Worm (Caenorhabditis elegans) whole organism, L4 larva: ENCODE data around the gene str-261.

Experiments
- D1046.2 ChIP-seq: fragments of 200-800 bp; sonication (Bioruptor generic); IDR thresholded peaks from 2 replicates; pipeline ENCODE4 v1.3.6; 2022; ENCODE audit warnings: missing genetic modification characterization, missing compliant biosample characterization
- F37D6.2 ChIP-seq: sonication (generic microtip); optimal IDR thresholded peaks from 2 replicates; lab custom pipeline; 2016; ENCODE audit warnings: mild to moderate bottlenecking, missing genetic modification characterization, missing compliant biosample characterization
- R02D3.7 ChIP-seq: fragments of 150-350 bp; sonication (generic microtip); optimal IDR thresholded peaks from 3 replicates; lab custom pipeline; 2014; ENCODE audit warnings: missing biosample characterization, missing genetic modification characterization
- T20F7.1 ChIP-seq: fragments of 200-800 bp; sonication (Bioruptor generic); optimal IDR thresholded peaks from 2 replicates; lab custom pipeline; 2018; ENCODE audit warnings: mild to moderate bottlenecking, missing genetic modification characterization, missing compliant biosample characterization
- Y48G9A.11 ChIP-seq: fragments of 200-800 bp; sonication (Bioruptor generic); IDR thresholded peaks from 2 replicates; pipeline ENCODE4 v1.3.6; 2022; ENCODE audit warnings: missing genetic modification reagents, missing genetic modification characterization, missing compliant biosample characterization
- Y75B8A.6 ChIP-seq: fragments of 200-800 bp; sonication (Bioruptor generic); IDR thresholded peaks from 2 replicates; pipeline ENCODE4 v1.3.6; 2022; ENCODE audit warnings: missing genetic modification reagents, missing genetic modification characterization, missing compliant biosample characterization
- ZK337.2 ChIP-seq: fragments of 200-800 bp; sonication (Bioruptor generic); IDR thresholded peaks from 2 replicates; pipeline ENCODE4 v1.3.6; 2022; ENCODE audit warnings: missing genetic modification reagents, missing genetic modification characterization, missing compliant biosample characterization
- arid-1 ChIP-seq: fragments of 200-800 bp; sonication (Bioruptor generic); conservative IDR thresholded peaks from 2 replicates; pipeline ENCODE4 v1.3.6; 2022; ENCODE audit warnings: missing genetic modification reagents, missing genetic modification characterization, missing compliant biosample characterization
- ceh-62 ChIP-seq: sonication (generic microtip); optimal IDR thresholded peaks from 2 replicates; lab custom pipeline; 2017; ENCODE audit warnings: missing biosample characterization, missing genetic modification characterization
- fkh-10 ChIP-seq: fragments of 150-350 bp; optimal IDR thresholded peaks from 2 replicates; lab custom pipeline; 2014; ENCODE audit warnings: missing biosample characterization, missing genetic modification reagents, missing genetic modification characterization
- hif-1 ChIP-seq, 2 experiments: sonication (generic microtip); optimal IDR thresholded peaks; 2 replicates each; lab custom pipeline; 2016 to 2017; ENCODE audit warnings: missing compliant biosample characterization in 2 of 2, missing genetic modification characterization in 2 of 2, missing genetic modification reagents in 2 of 2, missing genotype in 2 of 2, mild to moderate bottlenecking in 1 of 2
- hlh-11 ChIP-seq: fragments of 200-800 bp; sonication (Bioruptor generic); optimal IDR thresholded peaks from 2 replicates; lab custom pipeline; 2018; ENCODE audit warnings: mild to moderate bottlenecking, missing genetic modification characterization, missing compliant biosample characterization
- lin-1 ChIP-seq: fragments of 200-800 bp; sonication (Bioruptor generic); IDR thresholded peaks from 2 replicates; pipeline ENCODE4 v1.3.6; 2022; ENCODE audit warnings: missing genetic modification reagents, missing genetic modification characterization, missing compliant biosample characterization
- lin-13 ChIP-seq: fragments of 150-350 bp; optimal IDR thresholded peaks from 2 replicates; lab custom pipeline; 2014; ENCODE audit warnings: missing biosample characterization, missing genetic modification reagents, missing genetic modification characterization
- lin-15B ChIP-seq: fragments of 150-350 bp; sonication (generic microtip); optimal IDR thresholded peaks from 3 replicates; lab custom pipeline; 2014; ENCODE audit warnings: missing biosample characterization, missing genetic modification characterization
- lin-38 ChIP-seq: fragments of 200-800 bp; sonication (Bioruptor generic); IDR thresholded peaks from 2 replicates; pipeline ENCODE4 v1.3.6; 2022; ENCODE audit warnings: missing genetic modification reagents, missing genetic modification characterization, missing compliant biosample characterization
- mdt-29 ChIP-seq: fragments of 200-800 bp; sonication (Bioruptor generic); IDR thresholded peaks from 2 replicates; pipeline ENCODE4 v1.3.6; 2022; ENCODE audit warnings: missing genetic modification reagents, missing genetic modification characterization, missing compliant biosample characterization
- nhr-10 ChIP-seq: fragments of 150-350 bp; optimal IDR thresholded peaks from 2 replicates; lab custom pipeline; 2014; ENCODE audit warnings: missing biosample characterization, missing genetic modification characterization
- nhr-41 ChIP-seq: fragments of 200-800 bp; sonication (Bioruptor generic); IDR thresholded peaks from 2 replicates; pipeline ENCODE4 v1.3.6; 2022; ENCODE audit warnings: missing genetic modification reagents, missing genetic modification characterization, missing compliant biosample characterization
- nhr-48 ChIP-seq: sonication (generic microtip); optimal IDR thresholded peaks from 2 replicates; lab custom pipeline; 2016; ENCODE audit warnings: mild to moderate bottlenecking, missing genetic modification characterization, missing compliant biosample characterization
- set-16 ChIP-seq: fragments of 200-800 bp; sonication (Bioruptor generic); IDR thresholded peaks from 2 replicates; pipeline ENCODE4 v1.3.6; 2022; ENCODE audit warnings: missing genetic modification reagents, missing genetic modification characterization, missing compliant biosample characterization
- skn-1 ChIP-seq: fragments of 150-350 bp; optimal IDR thresholded peaks from 2 replicates; lab custom pipeline; 2014; ENCODE audit warnings: missing biosample characterization, missing genetic modification characterization
- spr-3 ChIP-seq: fragments of 200-800 bp; sonication (Bioruptor generic); optimal IDR thresholded peaks from 2 replicates; lab custom pipeline; 2018; ENCODE audit warnings: mild to moderate bottlenecking, missing genetic modification characterization, missing compliant biosample characterization
- vab-7 ChIP-seq: fragments of 200-800 bp; sonication (Bioruptor generic); IDR thresholded peaks from 2 replicates; pipeline ENCODE4 v1.3.6; 2022; ENCODE audit warnings: missing genetic modification reagents, missing genetic modification characterization, missing compliant biosample characterization
- zip-2 ChIP-seq: fragments of 150-350 bp; optimal IDR thresholded peaks from 2 replicates; lab custom pipeline; 2014; ENCODE audit warnings: missing biosample characterization, missing genetic modification characterization

The str-261 gene

DNA sequence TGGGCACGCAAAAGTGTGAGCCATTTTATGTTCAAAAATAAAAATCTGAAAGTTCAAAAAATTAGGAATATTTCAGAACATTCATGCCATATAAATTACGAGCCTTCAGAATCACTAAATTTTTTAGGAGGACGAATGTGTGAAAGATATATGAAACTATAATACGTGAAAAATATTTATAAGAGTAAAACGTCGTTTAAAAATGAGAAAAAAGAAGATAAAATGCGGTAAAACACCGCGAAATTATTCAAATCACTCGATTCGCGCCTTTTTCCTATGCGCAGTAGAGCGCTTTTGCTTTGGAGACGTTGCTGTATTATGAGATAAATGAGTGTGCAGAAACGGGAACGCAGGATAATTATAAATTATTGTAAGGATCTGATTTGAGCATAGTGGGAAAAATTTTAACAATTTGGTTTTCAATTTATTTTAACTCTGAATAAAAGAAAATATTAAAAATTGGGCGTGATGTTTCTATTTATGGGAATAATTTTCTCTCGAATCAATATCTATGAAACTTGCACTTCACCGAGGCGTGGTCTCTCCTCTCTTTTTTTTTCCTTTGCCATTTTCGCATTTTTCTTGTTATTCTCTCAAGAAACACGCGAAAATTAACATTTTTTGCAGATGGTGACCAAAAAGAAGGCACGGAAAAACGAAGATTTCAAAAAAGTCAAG, 45.0 kb downstream of the str-261 start, which contains the start of the genes sup-35 and Y48A6C.4 (continued):
- TF ChIP-seq lin-13 (GFP tag; lab: Kevin White, UChicago) (peak; percentile 61), fkh-10 (GFP tag; lab: Kevin White, UChicago) (peak; percentile 37), hif-1 (tag; optimal IDR thresholded peaks at IDR 0.05; lab: Kevin White, UChicago) (peak in 1 of 2 experiments; percentile 87), ceh-62 (tag; lab: Kevin White, UChicago) (no peak), zip-2 (tag; lab: Kevin White, UChicago) (no peak)

DNA sequence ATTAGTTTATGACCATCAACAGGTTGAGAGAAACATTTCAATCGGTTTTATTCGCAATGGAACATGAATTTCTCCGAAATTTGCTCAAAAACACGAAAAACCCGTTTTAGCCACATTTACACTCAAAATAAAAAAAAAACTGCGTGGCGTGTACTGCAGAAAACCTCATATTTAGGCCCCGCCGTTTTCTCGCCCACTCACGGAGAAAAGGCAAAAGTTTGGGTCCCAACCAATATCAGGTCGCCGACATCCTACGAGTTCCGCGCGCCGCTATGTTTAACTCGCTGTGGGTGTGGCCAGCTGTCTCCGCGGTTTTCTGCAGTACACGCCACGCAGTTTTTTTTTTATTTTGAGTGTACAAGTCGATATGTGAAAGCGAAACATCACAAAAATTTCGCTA, 49.5 kb downstream of the str-261 start:
- TF ChIP-seq nhr-48 (tag; lab: Kevin White, UChicago) = no peak
- TF ChIP-seq lin-15B (tag; lab: Kevin White, UChicago) = no peak
- TF ChIP-seq Y75B8A.6 = no peak
- no peak for TF ChIP-seq nhr-41 (GFP tag; lab: Robert Waterston, UW)
- no peak for TF ChIP-seq D1046.2 (GFP tag; lab: Robert Waterston, UW)
- no peak for TF ChIP-seq lin-1 (GFP tag; lab: Robert Waterston, UW)
- no peak for TF ChIP-seq skn-1 (tag; lab: Kevin White, UChicago)
- TF ChIP-seq arid-1 = no peak
- no peak for TF ChIP-seq T20F7.1
- 0 out of 2 replicates have a peak, but pooled peaks have one; percentile 18 for TF ChIP-seq Y48G9A.11
- 0 out of 2 replicates have a peak, but pooled peaks have one; percentile 19 for TF ChIP-seq vab-7 (GFP tag; lab: Robert Waterston, UW)
- TF ChIP-seq set-16 (GFP tag; lab: Robert Waterston, UW) = 0 out of 2 replicates have a peak, but pooled peaks have one; percentile 15
- no peak for TF ChIP-seq R02D3.7 (tag; lab: Kevin White, UChicago)
- no peak for TF ChIP-seq mdt-29
- no peak for TF ChIP-seq spr-3 (GFP tag; lab: Kevin White, UChicago)
- no peak for TF ChIP-seq hlh-11 (tag; lab: Kevin White, UChicago)
- no peak for TF ChIP-seq nhr-10
- TF ChIP-seq F37D6.2 (tag; lab: Kevin White, UChicago) = no peak
- TF ChIP-seq ZK337.2 (GFP tag; lab: Robert Waterston, UW) = no peak
- peak; percentile 49 for TF ChIP-seq lin-38 (GFP tag; lab: Robert Waterston, UW)
